Fruit fly (Drosophila melanogaster) whole organism, embryonic: ENCODE measurements around the gene CG14273.
A peak's percentile ranks its signal among the peaks of the same experiment; 100 is the strongest.

Experiments
- Aef1 ChIP-seq: fragments of 200-800 bp; sonication (Bioruptor generic); IDR thresholded peaks from 3 replicates; pipeline ENCODE4 v1.3.6; 2022; ENCODE audit warnings: missing biosample characterization, missing genetic modification characterization
- Asciz ChIP-seq: fragments of 200-800 bp; sonication (Bioruptor generic); optimal IDR thresholded peaks from 2 replicates; lab custom pipeline; 2017; ENCODE audit warnings: missing biosample characterization, mild to moderate bottlenecking, missing genetic modification characterization, missing genetic modification reagents
- CG10147 ChIP-seq: fragments of 200-800 bp; sonication (Bioruptor generic); optimal IDR thresholded peaks from 2 replicates; lab custom pipeline; 2019; ENCODE audit warnings: missing biosample characterization, mild to moderate bottlenecking, missing genetic modification characterization, moderate library complexity
- CG10274 ChIP-seq: fragments of 200-800 bp; sonication (Bioruptor generic); optimal IDR thresholded peaks from 3 replicates; lab custom pipeline; 2017; ENCODE audit warnings: missing biosample characterization, mild to moderate bottlenecking, missing genetic modification characterization
- CG12391 ChIP-seq: fragments of 200-800 bp; sonication (Bioruptor generic); optimal IDR thresholded peaks from 3 replicates; lab custom pipeline; 2018; ENCODE audit warnings: missing biosample characterization, mild to moderate bottlenecking, missing genetic modification characterization, moderate library complexity
- CG14710 ChIP-seq: fragments of 200-800 bp; sonication (Bioruptor generic); optimal IDR thresholded peaks from 3 replicates; lab custom pipeline; 2019; ENCODE audit warnings: missing biosample characterization, mild to moderate bottlenecking, missing genetic modification characterization, moderate library complexity
- CG15601 ChIP-seq: fragments of 200-800 bp; sonication (Bioruptor generic); optimal IDR thresholded peaks from 3 replicates; lab custom pipeline; 2019; ENCODE audit warnings: missing biosample characterization, mild to moderate bottlenecking, missing genetic modification characterization, moderate library complexity
- CG1602 ChIP-seq: fragments of 200-800 bp; sonication (Bioruptor generic); optimal IDR thresholded peaks from 3 replicates; lab custom pipeline; 2016; ENCODE audit warnings: missing biosample characterization, missing genetic modification characterization
- CG2889 ChIP-seq: fragments of 200-800 bp; sonication (Bioruptor generic); IDR thresholded peaks from 3 replicates; pipeline ENCODE4 v1.3.6; 2022; ENCODE audit warnings: missing biosample characterization, missing genetic modification characterization
- CG4854 ChIP-seq: fragments of 200-800 bp; sonication (Bioruptor generic); optimal IDR thresholded peaks from 2 replicates; lab custom pipeline; 2016; ENCODE audit warnings: missing biosample characterization, missing genetic modification characterization, inconsistent platforms
- CG7839 ChIP-seq: fragments of 200-800 bp; sonication (Bioruptor generic); optimal IDR thresholded peaks from 3 replicates; lab custom pipeline; 2018; ENCODE audit warnings: missing biosample characterization, mild to moderate bottlenecking, missing genetic modification characterization, moderate library complexity
- CG8290 ChIP-seq, 3 experiments: fragments of 200-800 bp; sonication (Bioruptor generic); optimal IDR thresholded peaks; 2 replicates each; lab custom pipeline; 2016 to 2019; ENCODE audit warnings: missing biosample characterization in 3 of 3, missing genetic modification characterization in 3 of 3, mild to moderate bottlenecking in 2 of 3, moderate library complexity in 1 of 3
- CG8359 ChIP-seq: fragments of 200-800 bp; sonication (Bioruptor generic); optimal IDR thresholded peaks from 2 replicates; lab custom pipeline; 2017; ENCODE audit warnings: missing biosample characterization, mild to moderate bottlenecking, missing genetic modification characterization, borderline replicate concordance
- CG9797 ChIP-seq: fragments of 200-800 bp; sonication (Bioruptor generic); optimal IDR thresholded peaks from 3 replicates; lab custom pipeline; 2018; ENCODE audit warnings: missing biosample characterization, mild to moderate bottlenecking, missing genetic modification characterization
- CG9932 ChIP-seq: fragments of 200-800 bp; sonication (Bioruptor generic); IDR thresholded peaks from 2 replicates; pipeline ENCODE4 v1.3.6; 2022; ENCODE audit warnings: missing biosample characterization, missing genetic modification characterization
- CoRest ChIP-seq: fragments of 200-800 bp; sonication (Bioruptor generic); optimal IDR thresholded peaks from 3 replicates; lab custom pipeline; 2018; ENCODE audit warnings: missing biosample characterization, mild to moderate bottlenecking, missing genetic modification characterization, moderate library complexity
- Drgx ChIP-seq: fragments of 200-800 bp; sonication (Bioruptor generic); IDR thresholded peaks from 2 replicates; pipeline ENCODE4 v1.3.6; 2022; ENCODE audit warnings: missing biosample characterization, missing genetic modification characterization
- Eip74EF ChIP-seq, 2 experiments: fragments of 200-800 bp in 1 of 2; fragments of >200 bp in 1 of 2; sonication (Bioruptor generic) in 1 of 2; optimal IDR thresholded peaks; 2 replicates each; lab custom pipeline; 2017 to 2019; ENCODE audit warnings: missing biosample characterization in 2 of 2, missing genetic modification characterization in 2 of 2, mild to moderate bottlenecking in 1 of 2, moderate library complexity in 1 of 2
- Ets65A ChIP-seq: fragments of 200-800 bp; sonication (Bioruptor generic); peaks from one replicate; lab custom pipeline; 2016; ENCODE audit warnings: missing biosample characterization, missing genetic modification characterization
- Fer2 ChIP-seq: fragments of 200-800 bp; sonication (Bioruptor generic); optimal IDR thresholded peaks from 2 replicates; lab custom pipeline; 2018; ENCODE audit warnings: missing biosample characterization, mild to moderate bottlenecking, missing genetic modification characterization, moderate library complexity
- Fer3 ChIP-seq: fragments of 200-800 bp; sonication (Bioruptor generic); optimal IDR thresholded peaks from 2 replicates; lab custom pipeline; 2018; ENCODE audit warnings: missing biosample characterization, mild to moderate bottlenecking, missing genetic modification characterization, moderate library complexity
- Gsc ChIP-seq: fragments of 200-800 bp; sonication (Bioruptor generic); IDR thresholded peaks from 2 replicates; pipeline ENCODE4 v1.3.6; 2022; ENCODE audit warnings: missing biosample characterization, missing genetic modification characterization
- Gug ChIP-seq: fragments of 200-800 bp; sonication (Bioruptor generic); IDR thresholded peaks from 4 replicates; pipeline ENCODE4 v1.3.6; 2022; ENCODE audit warnings: missing biosample characterization, missing genetic modification characterization
- HLH54F ChIP-seq: fragments of 200-800 bp; sonication (Bioruptor generic); optimal IDR thresholded peaks from 3 replicates; lab custom pipeline; 2016; ENCODE audit warnings: missing biosample characterization, missing genetic modification characterization
- Meics ChIP-seq: fragments of 200-800 bp; sonication (Bioruptor generic); optimal IDR thresholded peaks from 2 replicates; lab custom pipeline; 2017; ENCODE audit warnings: missing biosample characterization, mild to moderate bottlenecking, missing genetic modification characterization
- Myb ChIP-seq: fragments of 200-800 bp; sonication (Bioruptor generic); optimal IDR thresholded peaks from 2 replicates; lab custom pipeline; 2016; ENCODE audit warnings: missing biosample characterization, missing genetic modification characterization
- Neu2 ChIP-seq: fragments of 200-800 bp; sonication (Bioruptor generic); optimal IDR thresholded peaks from 3 replicates; lab custom pipeline; 2016; ENCODE audit warnings: missing biosample characterization, missing genetic modification characterization, borderline replicate concordance
- Sox100B ChIP-seq: fragments of 200-800 bp; sonication (Bioruptor generic); optimal IDR thresholded peaks from 3 replicates; lab custom pipeline; 2018; ENCODE audit warnings: missing biosample characterization, mild to moderate bottlenecking, missing genetic modification characterization
- Stat92E ChIP-seq, 3 experiments: fragments of >200 bp in 2 of 3; fragments of 200-800 bp in 1 of 3; sonication (Bioruptor generic) in 1 of 3; optimal IDR thresholded peaks; 2 replicates each; lab custom pipeline; 2017 to 2019; ENCODE audit warnings: missing biosample characterization in 3 of 3, missing genetic modification characterization in 3 of 3, mild to moderate bottlenecking in 1 of 3, moderate library complexity in 1 of 3
- TFAM ChIP-seq: fragments of 200-800 bp; sonication (Bioruptor generic); optimal IDR thresholded peaks from 2 replicates; lab custom pipeline; 2017; ENCODE audit warnings: missing biosample characterization, missing genetic modification characterization, inconsistent platforms
- al ChIP-seq: fragments of 200-800 bp; sonication (Bioruptor generic); IDR thresholded peaks from 2 replicates; pipeline ENCODE4 v1.3.6; 2022; ENCODE audit warnings: missing biosample characterization, missing genetic modification characterization
- aop ChIP-seq: fragments of 200-800 bp; sonication (Bioruptor generic); IDR thresholded peaks from 2 replicates; pipeline ENCODE4 v1.3.6; 2022; ENCODE audit warnings: missing biosample characterization, missing genetic modification characterization
- ara ChIP-seq: fragments of 200-800 bp; sonication (Bioruptor generic); IDR thresholded peaks from 2 replicates; pipeline ENCODE4 v1.3.6; 2022; ENCODE audit warnings: missing biosample characterization, missing genetic modification characterization
- chm ChIP-seq: fragments of 200-800 bp; sonication (Bioruptor generic); IDR thresholded peaks from 2 replicates; pipeline ENCODE4 v1.3.6; 2022; ENCODE audit warnings: missing biosample characterization, missing genetic modification characterization
- crp ChIP-seq, 2 experiments: fragments of 200-800 bp; sonication (Bioruptor generic); optimal IDR thresholded peaks; 2 replicates in 1 of 2; 3 replicates in 1 of 2; lab custom pipeline; 2017; ENCODE audit warnings: missing biosample characterization in 2 of 2, missing genetic modification characterization in 2 of 2, mild to moderate bottlenecking in 1 of 2, moderate library complexity in 1 of 2
- danr ChIP-seq: fragments of 200-800 bp; sonication (Bioruptor generic); IDR thresholded peaks from 2 replicates; pipeline ENCODE4 v1.3.6; 2022; ENCODE audit warnings: missing biosample characterization, missing genetic modification characterization
- emc ChIP-seq: fragments of 200-800 bp; sonication (Bioruptor generic); optimal IDR thresholded peaks from 2 replicates; lab custom pipeline; 2016; ENCODE audit warnings: missing biosample characterization, missing genetic modification characterization
- kni ChIP-seq: fragments of 200-800 bp; sonication (Bioruptor generic); optimal IDR thresholded peaks from 3 replicates; lab custom pipeline; 2017; ENCODE audit warnings: mild to moderate bottlenecking, missing biosample characterization, missing genetic modification reagents, missing genetic modification characterization
- lmd ChIP-seq: fragments of 200-800 bp; sonication (Bioruptor generic); IDR thresholded peaks from 2 replicates; pipeline ENCODE4 v1.3.6; 2022; ENCODE audit warnings: missing biosample characterization, missing genetic modification characterization
- mam ChIP-seq: fragments of 200-800 bp; sonication (Bioruptor generic); optimal IDR thresholded peaks from 3 replicates; lab custom pipeline; 2016; ENCODE audit warnings: missing biosample characterization, missing genetic modification characterization
- nmo ChIP-seq: fragments of 200-800 bp; sonication (Bioruptor generic); optimal IDR thresholded peaks from 2 replicates; lab custom pipeline; 2018; ENCODE audit warnings: missing biosample characterization, mild to moderate bottlenecking, missing genetic modification characterization, moderate library complexity
- nom ChIP-seq: fragments of 200-800 bp; sonication (Bioruptor generic); optimal IDR thresholded peaks from 2 replicates; lab custom pipeline; 2017; ENCODE audit warnings: missing biosample characterization, missing genetic modification characterization, mild to moderate bottlenecking, moderate library complexity, missing genetic modification reagents
- phol ChIP-seq: fragments of 200-800 bp; sonication (Bioruptor generic); optimal IDR thresholded peaks from 3 replicates; lab custom pipeline; 2018; ENCODE audit warnings: missing biosample characterization, mild to moderate bottlenecking, missing genetic modification characterization, moderate library complexity
- salm ChIP-seq: fragments of 200-800 bp; sonication (Bioruptor generic); optimal IDR thresholded peaks from 2 replicates; lab custom pipeline; 2018; ENCODE audit warnings: missing biosample characterization, mild to moderate bottlenecking, missing genetic modification characterization
- schlank ChIP-seq: fragments of 200-800 bp; sonication (Bioruptor generic); optimal IDR thresholded peaks from 2 replicates; lab custom pipeline; 2018; ENCODE audit warnings: missing biosample characterization, mild to moderate bottlenecking, missing genetic modification characterization
- sd ChIP-seq: fragments of 200-800 bp; sonication (Bioruptor generic); optimal IDR thresholded peaks from 3 replicates; lab custom pipeline; 2018; ENCODE audit warnings: missing biosample characterization, mild to moderate bottlenecking, missing genetic modification characterization, moderate library complexity
- sens-2 ChIP-seq: fragments of 200-800 bp; sonication (Bioruptor generic); IDR thresholded peaks from 2 replicates; pipeline ENCODE4 v1.3.6; 2022; ENCODE audit warnings: missing biosample characterization, missing genetic modification characterization
- slbo ChIP-seq: fragments of 200-800 bp; sonication (Bioruptor generic); IDR thresholded peaks from 2 replicates; pipeline ENCODE4 v1.3.6; 2022; ENCODE audit warnings: missing biosample characterization, missing genetic modification characterization
- toy ChIP-seq: fragments of 200-800 bp; sonication (Bioruptor generic); IDR thresholded peaks from 2 replicates; pipeline ENCODE4 v1.3.6; 2022; ENCODE audit warnings: missing biosample characterization, missing genetic modification characterization

CG14273 gene

DNA sequence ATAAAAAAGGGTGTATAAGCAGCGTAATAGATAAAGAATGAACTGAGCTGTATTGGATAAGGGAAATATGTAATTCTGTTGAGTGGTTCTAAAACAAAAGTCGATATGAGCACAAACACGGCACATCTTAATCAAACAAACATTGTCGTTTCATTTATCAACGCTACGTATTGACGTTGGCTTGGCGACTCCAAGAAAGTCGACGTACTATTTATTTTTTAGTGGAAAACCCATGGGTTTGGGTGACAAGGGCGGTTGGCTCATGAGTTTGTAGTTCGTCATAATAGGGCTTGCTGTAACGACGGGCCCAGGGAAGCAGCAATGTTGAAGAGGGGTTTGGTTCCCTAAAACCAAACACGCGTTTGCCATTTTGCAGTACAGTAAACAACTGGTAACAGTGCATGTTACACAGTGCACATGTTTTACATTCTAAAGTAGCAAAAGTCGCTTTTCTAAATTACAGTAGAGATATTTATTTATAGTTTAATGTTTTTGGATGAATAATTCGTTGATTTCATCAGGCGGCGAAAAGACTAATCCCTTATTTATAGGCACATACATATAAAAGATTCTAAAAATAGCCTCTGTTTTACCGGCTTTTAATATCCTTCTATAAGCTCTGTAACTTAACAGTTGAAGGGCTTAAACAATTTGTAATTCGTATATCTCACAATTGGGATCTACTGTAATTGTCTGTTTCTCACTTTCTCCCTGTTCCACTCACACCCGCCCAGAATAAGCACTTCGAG is 18.9 kb downstream of the CG14273 start (continued):
- TF ChIP-seq al (GFP tag; lab: Robert Waterston, UW): no peak
- no peak for TF ChIP-seq Fer2 (tag; lab: Kevin White, UChicago)
- TF ChIP-seq Gsc (GFP tag; lab: Robert Waterston, UW): no peak
- no peak for TF ChIP-seq CG8290 (GFP tag; optimal IDR thresholded peaks at IDR 0.05; lab: Kevin White, UChicago)
- no peak for TF ChIP-seq CG8290 (tag; optimal IDR thresholded peaks at IDR 0.05; lab: Kevin White, UChicago)
- no peak for TF ChIP-seq schlank (tag; lab: Kevin White, UChicago)
- no peak for TF ChIP-seq sd (tag; lab: Kevin White, UChicago)
- TF ChIP-seq CG2889 (GFP tag; lab: Robert Waterston, UW): no peak
- TF ChIP-seq TFAM: no peak
- no peak for TF ChIP-seq CG9932 (GFP tag; lab: Robert Waterston, UW)
- TF ChIP-seq Gug (GFP tag; lab: Robert Waterston, UW): no peak
- TF ChIP-seq CoRest: peak; percentile 37
- TF ChIP-seq salm (tag; lab: Kevin White, UChicago): no peak
- no peak for TF ChIP-seq CG4854
- TF ChIP-seq Stat92E (GFP tag; optimal IDR thresholded peaks at IDR 0.05; lab: Kevin White, UChicago): no peak
- peak; percentile 19 for TF ChIP-seq CG1602 (GFP tag; lab: Kevin White, UChicago)
- TF ChIP-seq CG12391 (tag; lab: Kevin White, UChicago): no peak
- TF ChIP-seq HLH54F (GFP tag; lab: Kevin White, UChicago): no peak
- TF ChIP-seq nmo (GFP tag; lab: Kevin White, UChicago): peak; percentile 46
- TF ChIP-seq sens-2 (GFP tag; lab: Robert Waterston, UW): no peak
- TF ChIP-seq lmd: no peak
- TF ChIP-seq slbo (GFP tag; lab: Robert Waterston, UW): no peak
- TF ChIP-seq toy (GFP tag; lab: Robert Waterston, UW): no peak
- TF ChIP-seq Neu2 (GFP tag; lab: Kevin White, UChicago): no peak
- no peak for TF ChIP-seq mam (GFP tag; lab: Kevin White, UChicago)
- peak; percentile 2 for TF ChIP-seq nom (GFP tag; lab: Kevin White, UChicago)
- no peak for TF ChIP-seq CG10274
- TF ChIP-seq ara: no peak
- TF ChIP-seq Sox100B: peak; percentile 10
- no peak for TF ChIP-seq chm (GFP tag; lab: Robert Waterston, UW)
- TF ChIP-seq kni: peak; percentile 46
- TF ChIP-seq Fer3 (tag; lab: Kevin White, UChicago): peak; percentile 16
- TF ChIP-seq phol: peak; percentile 40
- TF ChIP-seq CG10147 (GFP tag; lab: Kevin White, UChicago): no peak
- no peak for TF ChIP-seq Aef1 (GFP tag; lab: Robert Waterston, UW)
- no peak for TF ChIP-seq CG9797 (GFP tag; lab: Kevin White, UChicago)
- no peak for TF ChIP-seq emc (GFP tag; lab: Kevin White, UChicago)
- no peak for TF ChIP-seq Myb
- TF ChIP-seq Eip74EF (GFP tag; optimal IDR thresholded peaks at IDR 0.05; lab: Kevin White, UChicago): no peak
- peak; percentile 7 for TF ChIP-seq CG14710 (tag; lab: Kevin White, UChicago)
- no peak for TF ChIP-seq aop
- no peak for TF ChIP-seq danr
- no peak for TF ChIP-seq Meics
- TF ChIP-seq crp (GFP tag; optimal IDR thresholded peaks at IDR 0.05; lab: Kevin White, UChicago): no peak
- TF ChIP-seq Drgx (GFP tag; lab: Robert Waterston, UW): no peak
- TF ChIP-seq CG7839 (tag; lab: Kevin White, UChicago): no peak
- TF ChIP-seq Asciz (GFP tag; lab: Kevin White, UChicago): no peak
- no peak for TF ChIP-seq CG8359 (GFP tag; lab: Kevin White, UChicago)
- no peak for TF ChIP-seq CG15601
- peak; percentile 9 for TF ChIP-seq Ets65A (GFP tag; lab: Kevin White, UChicago)
